Fruit fly (Drosophila melanogaster) whole organism, wandering third instar larva: Measurements from ENCODE around the gene Megf8.

Experiments
- Abd-B ChIP-seq: fragments of >200 bp; optimal IDR thresholded peaks from 2 replicates; lab custom pipeline; 2017; ENCODE audit warnings: missing biosample characterization, missing genetic modification characterization
- CG32264 ChIP-seq: fragments of 200-800 bp; sonication (Bioruptor generic); optimal IDR thresholded peaks from 2 replicates; lab custom pipeline; 2016; ENCODE audit warnings: missing biosample characterization, missing genetic modification characterization
- CG9705 ChIP-seq: fragments of 200-800 bp; sonication (Bioruptor generic); optimal IDR thresholded peaks from 2 replicates; lab custom pipeline; 2018; ENCODE audit warnings: missing biosample characterization, mild to moderate bottlenecking, missing genetic modification characterization
- CrebA ChIP-seq: fragments of 200-800 bp; sonication (Bioruptor generic); optimal IDR thresholded peaks from 2 replicates; lab custom pipeline; 2016; ENCODE audit warnings: missing biosample characterization, mild to moderate bottlenecking, missing genetic modification characterization, borderline replicate concordance
- Dfd ChIP-seq: fragments of >200 bp; optimal IDR thresholded peaks from 2 replicates; lab custom pipeline; 2017; ENCODE audit warnings: missing biosample characterization, missing genetic modification characterization
- Dif ChIP-seq: fragments of 200-275, 200-300 bp; sonication (Bioruptor generic); optimal IDR thresholded peaks from 2 replicates; lab custom pipeline; 2018; ENCODE audit warnings: missing biosample characterization, missing genetic modification characterization; ENCODE audit not compliant: partially characterized antibody
- GATAd ChIP-seq: sonication (Bioruptor generic); optimal IDR thresholded peaks from 2 replicates; lab custom pipeline; 2016; ENCODE audit warnings: missing biosample characterization, missing genetic modification characterization
- HLH106 ChIP-seq: fragments of 200-800 bp; optimal IDR thresholded peaks from 3 replicates; lab custom pipeline; 2019; ENCODE audit warnings: missing biosample characterization, mild to moderate bottlenecking, missing genetic modification characterization, moderate library complexity
- Hnf4 ChIP-seq: fragments of 200-800 bp; sonication (Bioruptor generic); optimal IDR thresholded peaks from 2 replicates; lab custom pipeline; 2016; ENCODE audit warnings: missing biosample characterization, mild to moderate bottlenecking, missing genetic modification characterization
- Hr78 ChIP-seq: fragments of >200 bp; optimal IDR thresholded peaks from 2 replicates; lab custom pipeline; 2017; ENCODE audit warnings: missing biosample characterization, missing genetic modification characterization
- Hr83 ChIP-seq: fragments of 200-300 bp; sonication (Bioruptor generic); optimal IDR thresholded peaks from 2 replicates; lab custom pipeline; 2016; ENCODE audit warnings: missing biosample characterization, mild to moderate bottlenecking, missing genetic modification characterization, moderate library complexity; ENCODE audit not compliant: poor library complexity, severe bottlenecking
- Jra ChIP-seq: sonication (Bioruptor generic); optimal IDR thresholded peaks from 2 replicates; lab custom pipeline; 2016; ENCODE audit warnings: missing biosample characterization, missing genetic modification characterization
- Mio ChIP-seq: sonication (Bioruptor generic); optimal IDR thresholded peaks from 2 replicates; lab custom pipeline; 2016; ENCODE audit warnings: missing biosample characterization, missing genetic modification characterization
- Myc ChIP-seq: fragments of >200 bp; optimal IDR thresholded peaks from 2 replicates; lab custom pipeline; 2017
- N ChIP-seq: fragments of >200 bp; optimal IDR thresholded peaks from 2 replicates; lab custom pipeline; 2018; ENCODE audit warnings: missing biosample characterization, missing external identifiers, missing genetic modification characterization
- OdsH ChIP-seq: fragments of 200-800 bp; sonication (Bioruptor generic); optimal IDR thresholded peaks from 2 replicates; lab custom pipeline; 2016; ENCODE audit warnings: missing biosample characterization, mild to moderate bottlenecking, missing genetic modification characterization
- Rel ChIP-seq, 2 experiments: fragments of 200-800 bp; sonication (Bioruptor generic) in 1 of 2; optimal IDR thresholded peaks; 2 replicates in 1 of 2; 3 replicates in 1 of 2; lab custom pipeline; 2016 to 2019; ENCODE audit warnings: mild to moderate bottlenecking in 2 of 2, missing biosample characterization in 2 of 2, missing genetic modification characterization in 2 of 2, moderate library complexity in 1 of 2
- Sp1 ChIP-seq: fragments of 200-800 bp; sonication (Bioruptor generic); optimal IDR thresholded peaks from 3 replicates; lab custom pipeline; 2019; ENCODE audit warnings: missing biosample characterization, mild to moderate bottlenecking, missing genetic modification characterization, moderate library complexity
- Vsx2 ChIP-seq: fragments of 200-300, 225-300 bp; sonication (Bioruptor generic); optimal IDR thresholded peaks from 2 replicates; lab custom pipeline; 2018; ENCODE audit warnings: missing biosample characterization, missing genetic modification characterization; ENCODE audit not compliant: partially characterized antibody
- br ChIP-seq: fragments of 200-800 bp; sonication (Bioruptor generic); optimal IDR thresholded peaks from 2 replicates; lab custom pipeline; 2016; ENCODE audit warnings: missing biosample characterization, missing genetic modification characterization
- brk ChIP-seq: fragments of 200-800 bp; sonication (Bioruptor generic); optimal IDR thresholded peaks from 2 replicates; lab custom pipeline; 2016; ENCODE audit warnings: missing biosample characterization, mild to moderate bottlenecking, missing genetic modification characterization
- dl ChIP-seq, 2 experiments: fragments of 175-275, 200-275 bp in 1 of 2; fragments of 200-275 bp in 1 of 2; sonication (Bioruptor generic); optimal IDR thresholded peaks; lab custom pipeline; 2018; ENCODE audit warnings: mild to moderate bottlenecking in 2 of 2, missing biosample characterization in 2 of 2, missing genetic modification characterization in 2 of 2, moderate library complexity in 2 of 2; ENCODE audit not compliant: partially characterized antibody in 2 of 2, insufficient read depth in 1 of 2
- dmrt93B ChIP-seq: fragments of 200-800 bp; sonication (Bioruptor generic); optimal IDR thresholded peaks from 2 replicates; lab custom pipeline; 2018; ENCODE audit warnings: missing biosample characterization, mild to moderate bottlenecking, missing genetic modification characterization
- dsf ChIP-seq: sonication (Bioruptor generic); optimal IDR thresholded peaks from 2 replicates; lab custom pipeline; 2016; ENCODE audit warnings: missing biosample characterization, missing genetic modification characterization, borderline replicate concordance
- ey ChIP-seq: fragments of 200-800 bp; sonication (Bioruptor generic); optimal IDR thresholded peaks from 2 replicates; lab custom pipeline; 2016; ENCODE audit warnings: missing biosample characterization, missing genetic modification characterization
- foxo ChIP-seq, 2 experiments: fragments of 200-800 bp; sonication (Bioruptor generic); optimal IDR thresholded peaks; 2 replicates in 1 of 2; 3 replicates in 1 of 2; lab custom pipeline; 2016 to 2017; ENCODE audit warnings: missing biosample characterization in 2 of 2, missing genetic modification characterization in 2 of 2
- fru ChIP-seq: fragments of 200-800 bp; sonication (Bioruptor generic); optimal IDR thresholded peaks from 3 replicates; lab custom pipeline; 2016; ENCODE audit warnings: missing biosample characterization, mild to moderate bottlenecking, missing genetic modification characterization
- h ChIP-seq: fragments of 200-800 bp; sonication (Bioruptor generic); optimal IDR thresholded peaks from 3 replicates; lab custom pipeline; 2016; ENCODE audit warnings: missing biosample characterization, mild to moderate bottlenecking, missing genetic modification characterization
- jim ChIP-seq: fragments of 175-275, 200-325 bp; sonication (Bioruptor generic); optimal IDR thresholded peaks from 2 replicates; lab custom pipeline; 2016; ENCODE audit warnings: missing biosample characterization, mild to moderate bottlenecking, missing genetic modification characterization
- lola ChIP-seq: fragments of >200 bp; optimal IDR thresholded peaks from 2 replicates; lab custom pipeline; 2017; ENCODE audit warnings: missing biosample characterization, missing genetic modification characterization
- pan ChIP-seq: fragments of >200 bp; optimal IDR thresholded peaks from 2 replicates; lab custom pipeline; 2017
- psq ChIP-seq: fragments of 200-800 bp; sonication (Bioruptor generic); optimal IDR thresholded peaks from 3 replicates; lab custom pipeline; 2017; ENCODE audit warnings: missing biosample characterization, mild to moderate bottlenecking, missing genetic modification characterization, moderate library complexity
- rgr ChIP-seq: fragments of 200-800 bp; sonication (Bioruptor generic); optimal IDR thresholded peaks from 3 replicates; lab custom pipeline; 2016; ENCODE audit warnings: missing biosample characterization, mild to moderate bottlenecking, missing genetic modification characterization
- sage ChIP-seq: fragments of 200-800 bp; sonication (Bioruptor generic); optimal IDR thresholded peaks from 2 replicates; lab custom pipeline; 2016; ENCODE audit warnings: missing biosample characterization, mild to moderate bottlenecking, missing genetic modification characterization
- sv ChIP-seq: fragments of 200-800 bp; sonication (Bioruptor generic); optimal IDR thresholded peaks from 3 replicates; lab custom pipeline; 2016; ENCODE audit warnings: missing biosample characterization, missing genetic modification characterization
- tai ChIP-seq: sonication (Bioruptor generic); optimal IDR thresholded peaks from 2 replicates; lab custom pipeline; 2016; ENCODE audit warnings: missing biosample characterization, missing genetic modification characterization
- usp ChIP-seq: fragments of >200 bp; optimal IDR thresholded peaks from 2 replicates; lab custom pipeline; 2017; ENCODE audit warnings: missing biosample characterization, missing genetic modification characterization
- woc ChIP-seq: sonication (Bioruptor generic); optimal IDR thresholded peaks from 2 replicates; lab custom pipeline; 2016; ENCODE audit warnings: missing biosample characterization, mild to moderate bottlenecking, missing genetic modification characterization

Gene Megf8

dm6 chr2L:8007160-8007876 lies 36.0 kb upstream of the Megf8 start, which contains the start of gene Spn28Dc:
TSS of gene Spn28Dc (minus strand) at chr2L:8007210.
- TF ChIP-seq woc (GFP tag; lab: Kevin White, UChicago) (no peak), fru (no peak), h (GFP tag; lab: Kevin White, UChicago) (peak; percentile 7), Rel (GFP tag; optimal IDR thresholded peaks at IDR 0.05; lab: Kevin White, UChicago) (no peak), Rel (tag; optimal IDR thresholded peaks at IDR 0.05; lab: Kevin White, UChicago) (peak; percentile 75), dl (GFP tag; optimal IDR thresholded peaks at IDR 0.05; lab: Kevin White, UChicago; ENCODE audit: insufficient read depth in 1 of 2, partially characterized antibody in 2 of 2) (peak; percentile 15 to 61), HLH106 (tag; lab: Kevin White, UChicago) (no peak), sage (GFP tag; lab: Kevin White, UChicago) (no peak), CG32264 (GFP tag; lab: Kevin White, UChicago) (no peak), rgr (GFP tag; lab: Kevin White, UChicago) (no peak), Dif (peak; percentile 39), br (peak; percentile 8)
- TF ChIP-seq, all 38 proteins: peak for 5

dm6 chr2L:8009283-8010211 lies 33.7 kb upstream of the Megf8 start, which contains the start of gene CG12560:
TSS of gene CG12560 (minus strand) at chr2L:8009477.
- TF ChIP-seq pan (lab: Kevin White, UChicago): no peak
- TF ChIP-seq sage (GFP tag; lab: Kevin White, UChicago): no peak
- TF ChIP-seq CG32264 (GFP tag; lab: Kevin White, UChicago): no peak
- TF ChIP-seq psq (GFP tag; lab: Kevin White, UChicago): no peak
- no peak for TF ChIP-seq dmrt93B (GFP tag; lab: Kevin White, UChicago)
- TF ChIP-seq br: no peak
- TF ChIP-seq Dfd (GFP tag; lab: Kevin White, UChicago): no peak
- TF ChIP-seq Abd-B (GFP tag; lab: Kevin White, UChicago): no peak
- TF ChIP-seq dsf (GFP tag; lab: Kevin White, UChicago): no peak
- TF ChIP-seq ey (GFP tag; lab: Kevin White, UChicago): no peak
- TF ChIP-seq Vsx2 (GFP tag; lab: Kevin White, UChicago): no peak
- no peak for TF ChIP-seq lola (GFP tag; lab: Kevin White, UChicago)
- no peak for TF ChIP-seq GATAd (GFP tag; lab: Kevin White, UChicago)
- TF ChIP-seq Hnf4 (GFP tag; lab: Kevin White, UChicago): peak; percentile 61
- no peak for TF ChIP-seq Rel (GFP tag; optimal IDR thresholded peaks at IDR 0.05; lab: Kevin White, UChicago)
- TF ChIP-seq Rel (tag; optimal IDR thresholded peaks at IDR 0.05; lab: Kevin White, UChicago): no peak
- TF ChIP-seq usp (GFP tag; lab: Kevin White, UChicago): no peak
- TF ChIP-seq Sp1 (GFP tag; lab: Kevin White, UChicago): no peak
- no peak for TF ChIP-seq Hr78 (GFP tag; lab: Kevin White, UChicago)
- TF ChIP-seq Mio (GFP tag; lab: Kevin White, UChicago): no peak
- peak; percentile 64 for TF ChIP-seq CrebA (GFP tag; lab: Kevin White, UChicago)
- no peak for TF ChIP-seq dl (GFP tag; optimal IDR thresholded peaks at IDR 0.05; lab: Kevin White, UChicago; ENCODE audit: insufficient read depth in 1 of 2, partially characterized antibody in 2 of 2)
- TF ChIP-seq jim (GFP tag; lab: Kevin White, UChicago): peak; percentile 36
- TF ChIP-seq HLH106 (tag; lab: Kevin White, UChicago): no peak
- TF ChIP-seq brk (GFP tag; lab: Kevin White, UChicago): no peak
- TF ChIP-seq fru: peak; percentile 41
- no peak for TF ChIP-seq sv (GFP tag; lab: Kevin White, UChicago)
- TF ChIP-seq OdsH: peak; percentile 11
- no peak for TF ChIP-seq rgr (GFP tag; lab: Kevin White, UChicago)
- no peak for TF ChIP-seq woc (GFP tag; lab: Kevin White, UChicago)
- no peak for TF ChIP-seq tai
- no peak for TF ChIP-seq N
- TF ChIP-seq Myc (lab: Kevin White, UChicago): no peak
- no peak for TF ChIP-seq CG9705 (GFP tag; lab: Kevin White, UChicago)
- no peak for TF ChIP-seq h (GFP tag; lab: Kevin White, UChicago)
- TF ChIP-seq Jra (GFP tag; lab: Kevin White, UChicago): peak; percentile 2
- peak in 1 of 2 experiments; percentile 0 for TF ChIP-seq foxo (GFP tag; optimal IDR thresholded peaks at IDR 0.05; lab: Kevin White, UChicago)
- TF ChIP-seq Hr83 (GFP tag; lab: Kevin White, UChicago): no peak
- peak; percentile 22 for TF ChIP-seq Dif
